Fruit fly (Drosophila melanogaster) whole organism, embryonic: ENCODE data around the gene CG14062.

Experiments
- Aef1 ChIP-seq: fragments of 200-800 bp; sonication (Bioruptor generic); IDR thresholded peaks from 3 replicates; pipeline ENCODE4 v1.3.6; 2022; ENCODE audit warnings: missing biosample characterization, missing genetic modification characterization
- BEAF-32 ChIP-seq: fragments of 200-800 bp; sonication (Bioruptor generic); optimal IDR thresholded peaks from 3 replicates; lab custom pipeline; 2017; ENCODE audit warnings: missing biosample characterization, missing genetic modification characterization, mild to moderate bottlenecking, moderate library complexity, missing genetic modification reagents
- CG11085 ChIP-seq: fragments of 200-800 bp; sonication (Bioruptor generic); IDR thresholded peaks from 2 replicates; pipeline ENCODE4 v1.3.6; 2022; ENCODE audit warnings: missing biosample characterization, missing genetic modification characterization
- CG11504 ChIP-seq: fragments of 200-800 bp; sonication (Bioruptor generic); optimal IDR thresholded peaks from 3 replicates; lab custom pipeline; 2019; ENCODE audit warnings: missing biosample characterization, mild to moderate bottlenecking, missing genetic modification characterization, moderate library complexity
- CG12104 ChIP-seq: fragments of 200-800 bp; sonication (Bioruptor generic); optimal IDR thresholded peaks from 3 replicates; lab custom pipeline; 2016; ENCODE audit warnings: missing biosample characterization, missing genetic modification characterization
- CG15514 ChIP-seq: fragments of 200-800 bp; sonication (Bioruptor generic); optimal IDR thresholded peaks from 3 replicates; lab custom pipeline; 2017; ENCODE audit warnings: missing biosample characterization, missing genetic modification characterization, mild to moderate bottlenecking, moderate library complexity, missing genetic modification reagents
- CG15696 ChIP-seq: fragments of 200-800 bp; sonication (Bioruptor generic); optimal IDR thresholded peaks from 2 replicates; lab custom pipeline; 2019; ENCODE audit warnings: missing biosample characterization, mild to moderate bottlenecking, missing genetic modification characterization, moderate library complexity
- CG16779 ChIP-seq: fragments of 200-800 bp; sonication (Bioruptor generic); IDR thresholded peaks from 2 replicates; pipeline ENCODE4 v1.3.6; 2022; ENCODE audit warnings: missing biosample characterization, missing genetic modification characterization
- CG17385 ChIP-seq: fragments of 200-800 bp; sonication (Bioruptor generic); optimal IDR thresholded peaks from 3 replicates; lab custom pipeline; 2018; ENCODE audit warnings: missing biosample characterization, mild to moderate bottlenecking, missing genetic modification characterization
- CG18262 ChIP-seq: fragments of 200-800 bp; optimal IDR thresholded peaks from 3 replicates; lab custom pipeline; 2019; ENCODE audit warnings: missing biosample characterization, mild to moderate bottlenecking, missing genetic modification characterization, moderate library complexity
- CG1832 ChIP-seq: fragments of 200-800 bp; sonication (Bioruptor generic); optimal IDR thresholded peaks from 2 replicates; lab custom pipeline; 2017; ENCODE audit warnings: missing biosample characterization, mild to moderate bottlenecking, missing genetic modification characterization, inconsistent platforms
- CG3065 ChIP-seq: fragments of 200-800 bp; sonication (Bioruptor generic); optimal IDR thresholded peaks from 2 replicates; lab custom pipeline; 2016; ENCODE audit warnings: missing biosample characterization, missing genetic modification characterization
- CG31441 ChIP-seq: fragments of 200-800 bp; sonication (Bioruptor generic); IDR thresholded peaks from 2 replicates; pipeline ENCODE4 v1.3.6; 2022; ENCODE audit warnings: missing biosample characterization, missing genetic modification characterization
- CG34224 ChIP-seq: fragments of 200-800 bp; sonication (Bioruptor generic); IDR thresholded peaks from 3 replicates; pipeline ENCODE4 v1.3.6; 2022; ENCODE audit warnings: missing biosample characterization, missing genetic modification characterization; ENCODE audit not compliant: partially characterized antibody
- CG4730 ChIP-seq: fragments of 200-800 bp; sonication (Bioruptor generic); IDR thresholded peaks from 2 replicates; pipeline ENCODE4 v1.3.6; 2022; ENCODE audit warnings: missing biosample characterization, missing genetic modification characterization
- CG6654 ChIP-seq: fragments of 200-800 bp; sonication (Bioruptor generic); optimal IDR thresholded peaks from 2 replicates; lab custom pipeline; 2017; ENCODE audit warnings: missing biosample characterization, mild to moderate bottlenecking, missing genetic modification characterization
- CG6854 ChIP-seq: fragments of 200-800 bp; sonication (Bioruptor generic); optimal IDR thresholded peaks from 3 replicates; lab custom pipeline; 2017; ENCODE audit warnings: missing biosample characterization, mild to moderate bottlenecking, missing genetic modification characterization
- CG8281 ChIP-seq: fragments of 200-800 bp; sonication (Bioruptor generic); optimal IDR thresholded peaks from 2 replicates; lab custom pipeline; 2018; ENCODE audit warnings: missing biosample characterization, mild to moderate bottlenecking, missing genetic modification characterization, moderate library complexity
- CG9797 ChIP-seq: fragments of 200-800 bp; sonication (Bioruptor generic); optimal IDR thresholded peaks from 3 replicates; lab custom pipeline; 2018; ENCODE audit warnings: missing biosample characterization, mild to moderate bottlenecking, missing genetic modification characterization
- D ChIP-seq, 2 experiments: fragments of 200-800 bp in 1 of 2; fragments of >200 bp in 1 of 2; sonication (Bioruptor generic) in 1 of 2; optimal IDR thresholded peaks; 2 replicates in 1 of 2; 3 replicates in 1 of 2; lab custom pipeline; 2017; ENCODE audit warnings: mild to moderate bottlenecking in 1 of 2, missing biosample characterization in 1 of 2, missing genetic modification characterization in 1 of 2, missing genetic modification reagents in 1 of 2
- Ets65A ChIP-seq: fragments of 200-800 bp; sonication (Bioruptor generic); peaks from one replicate; lab custom pipeline; 2016; ENCODE audit warnings: missing biosample characterization, missing genetic modification characterization
- Fer1 ChIP-seq: fragments of 200-800 bp; sonication (Bioruptor generic); optimal IDR thresholded peaks from 2 replicates; lab custom pipeline; 2017; ENCODE audit warnings: missing biosample characterization, mild to moderate bottlenecking, missing genetic modification characterization
- Gug ChIP-seq: fragments of 200-800 bp; sonication (Bioruptor generic); IDR thresholded peaks from 4 replicates; pipeline ENCODE4 v1.3.6; 2022; ENCODE audit warnings: missing biosample characterization, missing genetic modification characterization
- HmgD ChIP-seq: fragments of 200-800 bp; sonication (Bioruptor generic); optimal IDR thresholded peaks from 3 replicates; lab custom pipeline; 2016; ENCODE audit warnings: missing biosample characterization, missing genetic modification characterization
- Hmr ChIP-seq: fragments of 200-800 bp; sonication (Bioruptor generic); optimal IDR thresholded peaks from 3 replicates; lab custom pipeline; 2017; ENCODE audit warnings: mild to moderate bottlenecking, missing biosample characterization, missing genetic modification reagents, missing genetic modification characterization
- Hr39 ChIP-seq: fragments of >200 bp; optimal IDR thresholded peaks from 2 replicates; lab custom pipeline; 2017
- Lhr ChIP-seq: fragments of 200-800 bp; sonication (Bioruptor generic); optimal IDR thresholded peaks from 3 replicates; lab custom pipeline; 2017; ENCODE audit warnings: mild to moderate bottlenecking, missing biosample characterization, missing genetic modification reagents, missing genetic modification characterization
- NC2β ChIP-seq: fragments of 200-800 bp; sonication (Bioruptor generic); optimal IDR thresholded peaks from 2 replicates; lab custom pipeline; 2016; ENCODE audit warnings: missing biosample characterization, missing genetic modification characterization
- Poxn ChIP-seq: fragments of 200-800 bp; sonication (Bioruptor generic); IDR thresholded peaks from 2 replicates; pipeline ENCODE4 v1.3.6; 2022; ENCODE audit warnings: missing biosample characterization, missing genetic modification characterization
- Stat92E ChIP-seq, 3 experiments: fragments of >200 bp in 2 of 3; fragments of 200-800 bp in 1 of 3; sonication (Bioruptor generic) in 1 of 3; optimal IDR thresholded peaks; 2 replicates each; lab custom pipeline; 2017 to 2019; ENCODE audit warnings: missing biosample characterization in 3 of 3, missing genetic modification characterization in 3 of 3, mild to moderate bottlenecking in 1 of 3, moderate library complexity in 1 of 3
- Xrp1 ChIP-seq: fragments of 200-800 bp; sonication (Bioruptor generic); IDR thresholded peaks from 2 replicates; pipeline ENCODE4 v1.3.6; 2022; ENCODE audit warnings: missing biosample characterization, missing genetic modification characterization
- caup ChIP-seq: fragments of 200-800 bp; sonication (Bioruptor generic); optimal IDR thresholded peaks from 3 replicates; lab custom pipeline; 2017; ENCODE audit warnings: missing biosample characterization, mild to moderate bottlenecking, missing genetic modification characterization, moderate library complexity; ENCODE audit not compliant: severe bottlenecking
- ci ChIP-seq: fragments of 200-800 bp; sonication (Bioruptor generic); IDR thresholded peaks from 3 replicates; pipeline ENCODE4 v1.3.6; 2022; ENCODE audit warnings: missing biosample characterization, missing genetic modification characterization
- cwo ChIP-seq: fragments of 200-800 bp; sonication (Bioruptor generic); optimal IDR thresholded peaks from 3 replicates; lab custom pipeline; 2017; ENCODE audit warnings: missing biosample characterization, missing genetic modification characterization, mild to moderate bottlenecking, moderate library complexity, missing genetic modification reagents
- dan ChIP-seq: fragments of 200-800 bp; sonication (Bioruptor generic); IDR thresholded peaks from 2 replicates; pipeline ENCODE4 v1.3.6; 2022; ENCODE audit warnings: missing biosample characterization, missing genetic modification characterization
- dmrt11E ChIP-seq: fragments of 200-800 bp; sonication (Bioruptor generic); optimal IDR thresholded peaks from 3 replicates; lab custom pipeline; 2018; ENCODE audit warnings: missing biosample characterization, mild to moderate bottlenecking, missing genetic modification characterization, moderate library complexity
- exex ChIP-seq: fragments of 200-800 bp; sonication (Bioruptor generic); optimal IDR thresholded peaks from 4 replicates; lab custom pipeline; 2018; ENCODE audit warnings: missing biosample characterization, mild to moderate bottlenecking, missing genetic modification characterization, moderate library complexity
- fru ChIP-seq: fragments of >200 bp; optimal IDR thresholded peaks from 2 replicates; lab custom pipeline; 2017
- gfzf ChIP-seq: fragments of 200-800 bp; sonication (Bioruptor generic); optimal IDR thresholded peaks from 2 replicates; lab custom pipeline; 2016; ENCODE audit warnings: missing biosample characterization, mild to moderate bottlenecking, missing genetic modification characterization, moderate library complexity
- her ChIP-seq: fragments of 200-800 bp; sonication (Bioruptor generic); optimal IDR thresholded peaks from 2 replicates; lab custom pipeline; 2016; ENCODE audit warnings: missing biosample characterization, missing genetic modification characterization
- luna ChIP-seq: fragments of 200-800 bp; sonication (Bioruptor generic); optimal IDR thresholded peaks from 2 replicates; lab custom pipeline; 2016; ENCODE audit warnings: missing biosample characterization, missing genetic modification characterization
- nmo ChIP-seq: fragments of 200-800 bp; sonication (Bioruptor generic); optimal IDR thresholded peaks from 2 replicates; lab custom pipeline; 2018; ENCODE audit warnings: missing biosample characterization, mild to moderate bottlenecking, missing genetic modification characterization, moderate library complexity
- otp ChIP-seq: fragments of 200-800 bp; sonication (Bioruptor generic); IDR thresholded peaks from 3 replicates; pipeline ENCODE4, ENCODE4 v1.3.6; 2022; ENCODE audit warnings: missing biosample characterization, missing genetic modification characterization
- p53 ChIP-seq: fragments of 200-800 bp; sonication (Bioruptor generic); optimal IDR thresholded peaks from 2 replicates; lab custom pipeline; 2016; ENCODE audit warnings: missing biosample characterization, missing genetic modification characterization
- prd ChIP-seq, 3 experiments: fragments of >200 bp in 2 of 3; fragments of 200-800 bp in 1 of 3; sonication (Bioruptor generic) in 1 of 3; optimal IDR thresholded peaks in 2 of 3; IDR thresholded peaks in 1 of 3; 2 replicates in 2 of 3; 3 replicates in 1 of 3; pipeline versions ENCODE4 v1.3.6 to Lab custom; 2017 to 2022; ENCODE audit warnings: missing biosample characterization in 1 of 3, missing genetic modification characterization in 1 of 3
- repo ChIP-seq: fragments of 200-800 bp; sonication (Bioruptor generic); optimal IDR thresholded peaks from 2 replicates; lab custom pipeline; 2016; ENCODE audit warnings: missing biosample characterization, missing genetic modification characterization
- sqz ChIP-seq: fragments of 200-800 bp; sonication (Bioruptor generic); optimal IDR thresholded peaks from 3 replicates; lab custom pipeline; 2018; ENCODE audit warnings: missing biosample characterization, mild to moderate bottlenecking, missing genetic modification characterization
- sug ChIP-seq: fragments of 200-800 bp; optimal IDR thresholded peaks from 2 replicates; lab custom pipeline; 2019; ENCODE audit warnings: missing biosample characterization, mild to moderate bottlenecking, missing genetic modification characterization, moderate library complexity
- unpg ChIP-seq: fragments of 200-800 bp; sonication (Bioruptor generic); optimal IDR thresholded peaks from 3 replicates; lab custom pipeline; 2018; ENCODE audit warnings: missing biosample characterization, mild to moderate bottlenecking, missing genetic modification characterization, moderate library complexity

CG14062 gene

dm6 chr3R:28600144-28600792, 42.4 kb downstream of the CG14062 start (continued):
- TF ChIP-seq exex: no peak
- TF ChIP-seq CG31441 (GFP tag; lab: Robert Waterston, UW): no peak
- TF ChIP-seq nmo (GFP tag; lab: Kevin White, UChicago): no peak
- TF ChIP-seq CG9797 (GFP tag; lab: Kevin White, UChicago): peak; percentile 76
- TF ChIP-seq BEAF-32 (GFP tag; lab: Kevin White, UChicago): peak; percentile 64
- TF ChIP-seq luna: no peak
- no peak for TF ChIP-seq CG16779 (GFP tag; lab: Robert Waterston, UW)
- peak; percentile 42 for TF ChIP-seq sug (tag; lab: Kevin White, UChicago)
- TF ChIP-seq CG1832 (GFP tag; lab: Kevin White, UChicago): no peak
- TF ChIP-seq gfzf: peak; percentile 83
- no peak for TF ChIP-seq CG6854 (GFP tag; lab: Kevin White, UChicago)
- peak; percentile 7 for TF ChIP-seq D (optimal IDR thresholded peaks at IDR 0.05; lab: Kevin White, UChicago)
- no peak for TF ChIP-seq D (GFP tag; optimal IDR thresholded peaks at IDR 0.05; lab: Kevin White, UChicago)
- TF ChIP-seq NC2β (GFP tag; lab: Kevin White, UChicago): peak; percentile 6
- TF ChIP-seq sqz (GFP tag; lab: Kevin White, UChicago): peak; percentile 90
- TF ChIP-seq Poxn (GFP tag; lab: Robert Waterston, UW): no peak
- peak; percentile 46 for TF ChIP-seq Lhr
- TF ChIP-seq p53 (GFP tag; lab: Kevin White, UChicago): peak; percentile 12
- TF ChIP-seq CG8281 (tag; lab: Kevin White, UChicago): peak; percentile 85
- no peak for TF ChIP-seq CG4730 (GFP tag; lab: Robert Waterston, UW)
- TF ChIP-seq CG11085: no peak
- TF ChIP-seq CG15696: peak; percentile 9
- peak; percentile 19 for TF ChIP-seq her
- no peak for TF ChIP-seq prd (optimal IDR thresholded peaks at IDR 0.05; lab: Kevin White, UChicago)
- no peak for TF ChIP-seq prd (GFP tag; IDR thresholded peaks at IDR 0.05; lab: Robert Waterston, UW)
- no peak for TF ChIP-seq CG12104
- peak; percentile 46 for TF ChIP-seq Ets65A (GFP tag; lab: Kevin White, UChicago)
- TF ChIP-seq ci (GFP tag; lab: Robert Waterston, UW): peak; percentile 23; the same call in 1 of the 3 replicates
- peak; percentile 38 for TF ChIP-seq Hmr (GFP tag; lab: Kevin White, UChicago)
- no peak for TF ChIP-seq dmrt11E
- TF ChIP-seq CG6654 (GFP tag; lab: Kevin White, UChicago): no peak
- TF ChIP-seq CG3065: no peak
- no peak for TF ChIP-seq Xrp1 (GFP tag; lab: Robert Waterston, UW)
- TF ChIP-seq CG11504 (tag; lab: Kevin White, UChicago): no peak
- TF ChIP-seq Fer1 (GFP tag; lab: Kevin White, UChicago): peak; percentile 2
- TF ChIP-seq CG18262: no peak
- TF ChIP-seq CG15514: peak; percentile 57
- TF ChIP-seq CG17385 (GFP tag; lab: Kevin White, UChicago): no peak
- no peak for TF ChIP-seq otp (GFP tag; lab: Robert Waterston, UW)
- TF ChIP-seq Aef1: no peak
- TF ChIP-seq repo (GFP tag; lab: Kevin White, UChicago): no peak
- no peak for TF ChIP-seq caup
- no peak for TF ChIP-seq fru (lab: Kevin White, UChicago)
- peak; percentile 34; the same call in 2 of the 3 replicates for TF ChIP-seq CG34224
- TF ChIP-seq Gug (GFP tag; lab: Robert Waterston, UW): no peak
- TF ChIP-seq unpg (GFP tag; lab: Kevin White, UChicago): no peak
- TF ChIP-seq cwo (GFP tag; lab: Kevin White, UChicago): no peak
- no peak for TF ChIP-seq Hr39
- TF ChIP-seq Stat92E (GFP tag; optimal IDR thresholded peaks at IDR 0.05; lab: Kevin White, UChicago): no peak
- no peak for TF ChIP-seq HmgD (GFP tag; lab: Kevin White, UChicago)
- TF ChIP-seq dan (GFP tag; lab: Robert Waterston, UW): no peak
